Worm (Caenorhabditis elegans): ENCODE results near the gene F44E5.17.

F44E5.17 gene

DNA sequence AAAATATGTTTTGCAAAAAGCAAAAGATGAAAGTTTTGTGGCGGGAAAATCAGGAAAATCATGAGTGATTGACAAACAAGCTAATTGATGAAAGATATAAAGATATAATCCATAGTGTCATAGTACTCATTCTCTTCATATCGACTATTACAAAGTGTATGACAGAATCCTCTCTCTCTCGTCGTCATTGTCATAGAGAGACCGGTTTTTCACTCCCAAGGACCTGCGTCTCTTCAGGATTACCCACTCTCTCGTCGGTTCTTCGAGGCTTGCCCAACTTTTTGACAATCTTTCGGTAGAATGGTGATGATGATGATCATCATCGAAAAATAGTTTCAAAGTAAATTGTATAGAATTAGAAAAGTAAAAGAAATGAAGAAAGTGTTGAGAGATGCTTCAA lies 11.0 kb downstream of the F44E5.17 start:
- TF ChIP-seq unc-62 (GFP tag; optimal IDR thresholded peaks at IDR 0.05 in 1 of 2): peak in 1 of 2 experiments; percentile 79
- TF ChIP-seq unc-62 (tag; optimal IDR thresholded peaks at IDR 0.05): no peak
- no peak for TF ChIP-seq ces-1 (GFP tag; optimal IDR thresholded peaks at IDR 0.05)
- TF ChIP-seq mxl-3 (GFP tag; optimal IDR thresholded peaks at IDR 0.05): peak; percentile 49
- no peak for TF ChIP-seq mdt-29 (GFP tag; IDR thresholded peaks at IDR 0.05)
- TF ChIP-seq rbr-2 (tag; optimal IDR thresholded peaks at IDR 0.05): no peak
- TF ChIP-seq mep-1 (tag; optimal IDR thresholded peaks at IDR 0.05): peak; percentile 31
- no peak for TF ChIP-seq ceh-20 (GFP tag; IDR thresholded peaks at IDR 0.05)
- TF ChIP-seq mdl-1 (tag; optimal IDR thresholded peaks at IDR 0.05): peak in 1 of 2 experiments; percentile 18
- peak; percentile 48 for TF ChIP-seq nhr-28 (tag; optimal IDR thresholded peaks at IDR 0.05)
- no peak for TF ChIP-seq fos-1 (tag; optimal IDR thresholded peaks at IDR 0.05)
- TF ChIP-seq ceh-28 (tag; optimal IDR thresholded peaks at IDR 0.05): no peak
- TF ChIP-seq hlh-11 (tag; optimal IDR thresholded peaks at IDR 0.05): peak; percentile 33
- peak in 1 of 2 experiments; percentile 32 for TF ChIP-seq lsy-2 (tag; optimal IDR thresholded peaks at IDR 0.05)
- no peak for TF ChIP-seq php-3 (GFP tag; IDR thresholded peaks at IDR 0.05)
- TF ChIP-seq hlh-30 (tag; optimal IDR thresholded peaks at IDR 0.05; ENCODE audit: insufficient read depth): peak; percentile 39
- no peak for TF ChIP-seq zip-2 (tag; optimal IDR thresholded peaks at IDR 0.05)
- TF ChIP-seq aha-1 (tag): peak; percentile 12
- TF ChIP-seq spr-1 (tag; optimal IDR thresholded peaks at IDR 0.05): peak; percentile 9

DNA sequence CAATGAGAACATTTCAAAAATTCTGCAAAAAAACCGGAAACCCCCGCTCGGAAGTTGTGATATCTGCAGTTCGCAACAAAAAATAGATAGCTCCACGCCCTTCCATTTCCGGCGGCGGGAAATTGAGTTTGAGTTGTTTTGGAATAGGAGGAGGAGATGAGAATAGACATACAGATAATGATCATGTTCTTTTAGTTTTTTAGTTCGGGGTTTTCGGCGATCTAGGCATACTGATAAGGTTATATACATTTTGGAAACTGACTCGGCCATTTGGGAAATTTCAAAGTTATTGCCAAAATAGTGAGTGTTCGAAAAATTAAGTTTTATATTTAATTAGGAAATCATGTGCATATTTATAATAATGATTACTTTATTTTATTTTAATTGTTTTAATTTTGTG lies 14.5 kb downstream of the F44E5.17 start:
- TF ChIP-seq lin-29 (GFP tag; IDR thresholded peaks at IDR 0.05) (no peak), hmg-1.1 (GFP tag; IDR thresholded peaks at IDR 0.05) (no peak), dmd-9 (GFP tag; IDR thresholded peaks at IDR 0.05) (no peak), lir-3 (tag; optimal IDR thresholded peaks at IDR 0.05) (no peak), duxl-1 (tag; optimal IDR thresholded peaks at IDR 0.05; ENCODE audit: poor library complexity) (no peak), F10B5.3 (tag; optimal IDR thresholded peaks at IDR 0.05) (no peak), daf-12 (tag; optimal IDR thresholded peaks at IDR 0.05) (no peak), nhr-6 (tag; optimal IDR thresholded peaks at IDR 0.05) (no peak), egl-43 (GFP tag; IDR thresholded peaks at IDR 0.05) (no peak)

DNA sequence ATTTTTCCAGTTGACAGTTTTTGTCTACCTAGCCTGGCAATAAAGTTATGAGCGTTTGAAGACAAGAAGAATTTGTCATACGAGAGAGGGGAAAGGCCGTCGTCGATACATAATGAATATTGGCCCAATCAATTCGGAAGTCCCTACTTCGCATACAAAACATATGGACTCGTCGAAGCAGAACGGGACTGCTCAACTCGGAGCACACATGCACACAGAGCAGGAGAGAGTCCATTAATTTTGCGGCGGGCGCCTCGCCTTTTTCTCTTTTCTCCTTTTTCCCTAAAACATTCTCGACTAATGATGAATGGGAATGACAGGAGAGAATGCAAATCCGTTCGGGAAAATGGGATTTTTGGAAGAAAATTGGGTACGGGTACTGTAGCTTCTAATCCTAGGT lies 15.9 kb downstream of the F44E5.17 start, which contains the start of gene F13D12.8:
Gene F13D12.8 (minus strand): TSS at position 82 of the 400 bp plus-strand sequence.
- TF ChIP-seq daf-16 (GFP tag; optimal IDR thresholded peaks at IDR 0.05) (no peak), daf-16 (tag; optimal IDR thresholded peaks at IDR 0.05) (no peak), lin-1 (GFP tag; IDR thresholded peaks at IDR 0.05) (no peak), hmg-1.1 (GFP tag; IDR thresholded peaks at IDR 0.05) (0 out of 2 replicates have a peak, but pooled peaks have one; percentile 19), spr-1 (tag; optimal IDR thresholded peaks at IDR 0.05) (no peak)

- TF ChIP-seq attf-4 (tag; optimal IDR thresholded peaks at IDR 0.05) (no peak), ama-1 (optimal IDR thresholded peaks at IDR 0.05) (peak; percentile 51), pha-4 (GFP tag; IDR thresholded peaks at IDR 0.05) (0 out of 2 replicates have a peak, but pooled peaks have one; percentile 29), pha-4 (tag; optimal IDR thresholded peaks at IDR 0.05) (no peak), unc-39 (tag; optimal IDR thresholded peaks at IDR 0.05) (no peak), lin-38 (GFP tag; IDR thresholded peaks at IDR 0.05) (peak; percentile 65), mes-2 (tag; optimal IDR thresholded peaks at IDR 0.05; ENCODE audit: poor library complexity, severe bottlenecking) (peak; percentile 11), T20F7.1 (GFP tag; optimal IDR thresholded peaks at IDR 0.05) (peak; percentile 2), hif-1 (tag; optimal IDR thresholded peaks at IDR 0.05) (no peak), hlh-11 (tag; optimal IDR thresholded peaks at IDR 0.05) (peak; percentile 32), spr-1 (tag; optimal IDR thresholded peaks at IDR 0.05) (peak; percentile 82), D1046.2 (GFP tag; IDR thresholded peaks at IDR 0.05) (0 out of 2 replicates have a peak, but pooled peaks have one; percentile 17), nhr-102 (tag; optimal IDR thresholded peaks at IDR 0.05) (peak; percentile 67), duxl-1 (tag; optimal IDR thresholded peaks at IDR 0.05; ENCODE audit: poor library complexity) (peak; percentile 69), tra-1 (GFP tag; IDR thresholded peaks at IDR 0.05) (0 out of 2 replicates have a peak, but pooled peaks have one; percentile 13), ztf-11 (tag; optimal IDR thresholded peaks at IDR 0.05) (no peak), zip-2 (tag; optimal IDR thresholded peaks at IDR 0.05) (no peak), daf-16 (GFP tag; optimal IDR thresholded peaks at IDR 0.05) (no peak), daf-16 (tag; optimal IDR thresholded peaks at IDR 0.05) (peak; percentile 35), ztf-7 (tag; optimal IDR thresholded peaks at IDR 0.05) (no peak), nhr-42 (GFP tag; IDR thresholded peaks at IDR 0.05) (0 out of 2 replicates have a peak, but pooled peaks have one; percentile 51), ceh-28 (tag; optimal IDR thresholded peaks at IDR 0.05) (no peak)
Measured at ce11 chrII:11731174-11731724, 17.1 kb downstream of the F44E5.17 start.

Data from whole organism, L4 larva.